Worm (Caenorhabditis elegans): ENCODE measurements around the gene C06G4.4.

- no peak for TF ChIP-seq flt-1 (GFP tag; IDR thresholded peaks at IDR 0.05)
- TF ChIP-seq tab-1 (GFP tag; IDR thresholded peaks at IDR 0.05) = no peak
- no peak for TF ChIP-seq ztf-29 (GFP tag; IDR thresholded peaks at IDR 0.05)
- no peak for TF ChIP-seq cog-1 (tag; optimal IDR thresholded peaks at IDR 0.05)
- TF ChIP-seq ref-1 (GFP tag; conservative IDR thresholded peaks at IDR 0.05) = no peak
- no peak for TF ChIP-seq med-1 (GFP tag; optimal IDR thresholded peaks at IDR 0.05; ENCODE audit: insufficient read depth)
Observed at ce11 chrIII:8009769-8010168, 32.2 kb upstream of the C06G4.4 start, which contains the start of gene cit-1.1.

All from whole organism, midembryonic.